Worm (Caenorhabditis elegans) whole organism, L4 larva: ENCODE measurements around the gene cln-3.3.

ENCODE experiments used
- lin-13 ChIP-seq: fragments of 150-350 bp; optimal IDR thresholded peaks from 2 replicates; lab custom pipeline; 2014; ENCODE audit warnings: missing biosample characterization, missing genetic modification reagents, missing genetic modification characterization
- zag-1 ChIP-seq: fragments of 150-350 bp; optimal IDR thresholded peaks from 2 replicates; lab custom pipeline; 2014; ENCODE audit warnings: missing biosample characterization, missing genetic modification characterization

- TF ChIP-seq zag-1 (tag; lab: Kevin White, UChicago) (no peak), lin-13 (GFP tag; lab: Kevin White, UChicago) (no peak)
These were observed 39.8 kb upstream of the cln-3.3 start, which contains the start of gene asp-13 for ce11 chrV:8643093-8643492.
